Worm (Caenorhabditis elegans) whole organism, L3 larva: ENCODE data around the gene Y116A8C.467.

Experiments
- R02D3.7 ChIP-seq: fragments of 150-350 bp; optimal IDR thresholded peaks from 2 replicates; lab custom pipeline; 2014; ENCODE audit warnings: missing biosample characterization, missing genetic modification characterization
- ama-1 ChIP-seq: fragments of 150-350 bp; optimal IDR thresholded peaks from 2 replicates; lab custom pipeline; 2018
- elt-2 ChIP-seq: sonication (generic microtip); optimal IDR thresholded peaks from 2 replicates; lab custom pipeline; 2016; ENCODE audit warnings: missing genetic modification reagents, mild to moderate bottlenecking, missing genetic modification characterization, missing compliant biosample characterization
- elt-3 ChIP-seq, 3 experiments: fragments of 150-350 bp in 1 of 3; sonication (generic microtip) in 2 of 3; optimal IDR thresholded peaks; 2 replicates in 2 of 3; 4 replicates in 1 of 3; lab custom pipeline; 2014 to 2017; ENCODE audit warnings: missing biosample characterization in 3 of 3, missing genetic modification characterization in 3 of 3
- fkh-10 ChIP-seq: sonication (generic microtip); optimal IDR thresholded peaks from 2 replicates; lab custom pipeline; 2017; ENCODE audit warnings: missing biosample characterization, missing genetic modification reagents, missing genetic modification characterization
- fos-1 ChIP-seq: fragments of 150-350 bp; optimal IDR thresholded peaks from 2 replicates; lab custom pipeline; 2014; ENCODE audit warnings: missing biosample characterization, missing genetic modification characterization
- jun-1 ChIP-seq: fragments of 150-350 bp; optimal IDR thresholded peaks from 2 replicates; lab custom pipeline; 2014; ENCODE audit warnings: missing biosample characterization, missing genetic modification reagents, missing genetic modification characterization
- lsy-12 ChIP-seq: sonication (generic microtip); optimal IDR thresholded peaks from 2 replicates; lab custom pipeline; 2016; ENCODE audit warnings: mild to moderate bottlenecking, missing genetic modification characterization, missing compliant biosample characterization
- mdl-1 ChIP-seq: fragments of 150-350 bp; optimal IDR thresholded peaks from 2 replicates; lab custom pipeline; 2014; ENCODE audit warnings: missing biosample characterization, missing genetic modification characterization
- nhr-28 ChIP-seq: fragments of 150-350 bp; optimal IDR thresholded peaks from 2 replicates; lab custom pipeline; 2014; ENCODE audit warnings: missing biosample characterization, missing genetic modification characterization
- nhr-77 ChIP-seq: fragments of 150-350 bp; optimal IDR thresholded peaks from 2 replicates; lab custom pipeline; 2014; ENCODE audit warnings: missing biosample characterization, missing genetic modification characterization
- unc-39 ChIP-seq: sonication (generic microtip); optimal IDR thresholded peaks from 4 replicates; lab custom pipeline; 2017; ENCODE audit warnings: missing biosample characterization, missing genetic modification characterization

DNA sequence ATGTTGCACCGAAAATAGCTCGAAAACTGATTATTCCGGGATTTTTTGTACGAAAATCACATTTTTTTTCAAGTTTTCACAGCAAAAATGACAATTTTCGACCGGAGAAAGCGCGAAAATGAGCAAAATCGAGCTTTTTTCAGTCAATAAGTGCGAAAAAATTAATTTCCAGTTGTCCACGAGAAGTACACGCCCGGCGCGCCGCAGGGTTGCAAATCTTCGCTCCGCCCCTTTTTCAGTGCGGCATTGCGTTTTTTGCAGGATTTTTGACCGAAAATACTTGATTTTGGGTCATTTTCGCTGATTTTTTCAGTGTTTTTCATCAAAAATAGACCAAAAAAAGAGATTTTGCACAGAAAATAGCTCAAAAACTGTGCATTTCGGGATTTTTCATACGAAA is 20.7 kb upstream of the Y116A8C.467 start:
- TF ChIP-seq nhr-77 (tag; lab: Kevin White, UChicago): no peak
- TF ChIP-seq fkh-10 (GFP tag; lab: Kevin White, UChicago): no peak
- no peak for TF ChIP-seq elt-3 (tag; optimal IDR thresholded peaks at IDR 0.05; lab: Kevin White, UChicago)
- TF ChIP-seq jun-1: no peak
- TF ChIP-seq nhr-28 (tag; lab: Kevin White, UChicago): no peak
- TF ChIP-seq lsy-12: no peak
- no peak for TF ChIP-seq mdl-1 (tag; lab: Kevin White, UChicago)
- no peak for TF ChIP-seq R02D3.7
- TF ChIP-seq ama-1: no peak
- TF ChIP-seq unc-39 (tag; lab: Kevin White, UChicago): no peak
- no peak for TF ChIP-seq fos-1 (tag; lab: Kevin White, UChicago)
- no peak for TF ChIP-seq elt-2
